Fruit fly (Drosophila melanogaster): ENCODE data around the gene CG31371.

dm6 chr3R:30453236-30453635 lies 50.1 kb downstream of the CG31371 start:
- TF ChIP-seq ttk (GFP tag; IDR thresholded peaks at IDR 0.05) (no peak), btn (GFP tag; optimal IDR thresholded peaks at IDR 0.05) (no peak), HHEX (GFP tag; optimal IDR thresholded peaks at IDR 0.05) (no peak), dmrt11E (tag; optimal IDR thresholded peaks at IDR 0.05) (no peak), aop (GFP tag; IDR thresholded peaks at IDR 0.05) (no peak), CG9727 (GFP tag; optimal IDR thresholded peaks at IDR 0.05) (no peak), CG4854 (GFP tag; optimal IDR thresholded peaks at IDR 0.05) (no peak), CG8388 (GFP tag; optimal IDR thresholded peaks at IDR 0.05) (no peak), Lpt (GFP tag; optimal IDR thresholded peaks at IDR 0.05) (no peak), ap (GFP tag; IDR thresholded peaks at IDR 0.05) (no peak), CG7745 (tag; optimal IDR thresholded peaks at IDR 0.05) (no peak), gce (GFP tag; IDR thresholded peaks at IDR 0.05) (no peak), Adf1 (GFP tag; IDR thresholded peaks at IDR 0.05) (no peak)

Measured in whole organism, embryonic.